Worm (Caenorhabditis elegans): ENCODE measurements around the gene F14B8.5.

DNA sequence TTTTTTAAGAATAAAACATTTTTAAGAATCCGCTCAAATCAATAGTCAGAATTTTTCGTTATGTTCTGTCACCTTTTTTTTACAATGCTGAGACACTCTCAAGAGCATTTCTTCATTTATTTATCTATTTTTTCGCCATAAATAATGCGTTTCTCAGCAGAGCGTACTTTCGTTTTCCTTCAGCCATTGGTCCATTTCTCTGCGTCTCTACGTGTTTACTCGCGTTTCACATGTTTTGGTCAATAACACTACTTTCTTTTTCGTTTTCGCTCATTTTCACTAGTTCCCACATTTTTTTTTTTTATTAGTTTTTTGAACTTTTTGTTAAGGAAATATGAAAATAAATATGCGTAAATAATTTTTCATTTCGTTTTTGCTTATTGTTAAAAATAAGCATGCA lies 5.9 kb upstream of the F14B8.5 start:
- no peak for TF ChIP-seq him-1 (tag; optimal IDR thresholded peaks at IDR 0.05)
- TF ChIP-seq W03F9.2 (tag; optimal IDR thresholded peaks at IDR 0.05): peak; percentile 35
- no peak for TF ChIP-seq dao-5 (tag; optimal IDR thresholded peaks at IDR 0.05)

Data from whole organism, L4/young adult.